Worm (Caenorhabditis elegans): Measurements from ENCODE around the gene cnd-1.

The cnd-1 gene

DNA sequence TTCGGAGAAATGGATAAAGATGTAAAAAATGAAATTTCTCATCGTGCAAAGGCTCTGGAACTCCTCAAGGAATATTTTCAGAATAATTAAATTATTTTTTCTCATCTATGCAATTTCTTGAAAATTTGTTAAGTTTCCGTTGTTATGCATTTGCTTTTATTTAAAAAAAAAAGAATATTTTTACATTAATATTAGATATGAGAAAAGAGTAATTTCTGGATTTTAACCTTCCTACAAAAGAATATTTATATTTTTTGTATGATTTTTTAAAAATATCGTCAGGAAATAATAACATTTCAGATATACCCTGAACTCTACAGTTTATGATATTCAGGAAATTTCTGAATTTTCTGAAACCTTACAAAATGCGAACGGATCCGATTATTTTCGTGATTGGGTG lies 20.4 kb upstream of the cnd-1 start, which contains the start of gene gro-1:
Gene gro-1, plus strand, starts transcription at position 301 of the 400 bp plus-strand sequence.
- no peak for TF ChIP-seq pha-4 (tag; optimal IDR thresholded peaks at IDR 0.05)
- no peak for TF ChIP-seq nfya-1 (tag; optimal IDR thresholded peaks at IDR 0.05)
- no peak for TF ChIP-seq hlh-6 (tag; optimal IDR thresholded peaks at IDR 0.05)
- TF ChIP-seq hlh-8 (tag; optimal IDR thresholded peaks at IDR 0.05), result no peak
- no peak for TF ChIP-seq ceh-45 (GFP tag; IDR thresholded peaks at IDR 0.05)

DNA sequence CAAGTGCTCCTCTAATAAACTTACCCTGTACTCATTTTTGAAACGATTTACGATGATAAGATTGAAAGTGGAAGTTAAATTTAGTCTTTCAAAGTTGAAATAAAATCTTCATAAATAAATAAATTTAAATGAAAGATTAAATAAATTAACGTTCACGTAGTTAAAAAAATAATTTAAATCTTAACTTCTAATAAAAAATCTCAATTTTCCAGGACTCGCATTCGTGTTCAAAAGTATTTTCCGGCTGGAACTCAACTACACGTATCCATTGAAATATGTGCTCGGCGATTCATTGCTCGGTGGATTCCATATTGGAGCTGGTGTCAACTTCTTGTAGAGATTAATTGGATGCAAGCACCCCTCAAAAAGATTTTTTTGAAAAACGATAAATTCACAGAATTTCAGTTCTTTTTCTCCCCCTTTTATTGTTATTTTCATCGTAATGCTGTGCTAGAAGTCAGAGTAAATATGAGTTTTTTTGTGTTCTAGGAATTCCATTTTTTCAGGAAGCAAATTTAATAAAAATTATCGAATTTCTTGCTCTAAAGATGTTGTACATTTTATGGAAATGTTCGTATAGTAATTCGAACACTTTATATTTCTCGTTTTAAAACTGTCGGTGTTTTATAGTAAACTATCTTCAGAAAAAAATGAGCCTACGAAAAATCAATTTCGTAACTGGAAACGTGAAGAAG lies 19.0 kb upstream of the cnd-1 start, which contains the start of the genes C34E10.9 and hap-1:
Gene C34E10.9, minus strand, starts transcription at position 101 of the 695 bp plus-strand sequence.
Gene hap-1, plus strand, starts transcription at position 645 of the 695 bp plus-strand sequence.
- TF ChIP-seq odd-2 (tag; optimal IDR thresholded peaks at IDR 0.05), result no peak
- TF ChIP-seq hlh-8 (tag; optimal IDR thresholded peaks at IDR 0.05), result no peak
- TF ChIP-seq lin-11 (tag; optimal IDR thresholded peaks at IDR 0.05), result no peak
- no peak for TF ChIP-seq F13H6.1 (tag; optimal IDR thresholded peaks at IDR 0.05)

DNA sequence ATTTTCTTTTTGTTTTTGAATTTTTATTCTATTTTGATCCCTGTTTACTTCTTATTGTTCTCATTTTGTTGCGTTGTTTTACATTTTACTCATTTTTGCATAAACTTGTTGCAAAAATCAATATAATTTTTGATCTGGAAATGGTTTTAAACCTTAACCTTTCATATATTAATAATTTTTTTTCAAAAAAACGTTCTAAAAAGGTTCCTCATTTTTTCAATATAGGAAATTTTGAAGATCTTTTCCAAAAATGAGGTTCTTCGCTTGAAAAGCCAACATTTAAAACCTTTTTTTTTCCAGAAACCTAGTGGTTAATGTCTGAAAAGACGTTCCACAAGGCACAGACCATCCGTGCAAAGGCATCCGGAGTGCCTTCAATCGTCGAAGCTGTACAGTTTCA lies 16.0 kb upstream of the cnd-1 start, which contains the start of gene gop-3:
Gene gop-3, plus strand, starts transcription at position 301 of the 400 bp plus-strand sequence.
- TF ChIP-seq C38D4.7 (GFP tag; optimal IDR thresholded peaks at IDR 0.05) (no peak), pqm-1 (tag; optimal IDR thresholded peaks at IDR 0.05) (no peak), unc-42 (tag; optimal IDR thresholded peaks at IDR 0.05) (no peak), lin-11 (tag; optimal IDR thresholded peaks at IDR 0.05) (no peak), ceh-31 (tag; optimal IDR thresholded peaks at IDR 0.05) (no peak), unc-86 (tag; optimal IDR thresholded peaks at IDR 0.05) (no peak)

DNA sequence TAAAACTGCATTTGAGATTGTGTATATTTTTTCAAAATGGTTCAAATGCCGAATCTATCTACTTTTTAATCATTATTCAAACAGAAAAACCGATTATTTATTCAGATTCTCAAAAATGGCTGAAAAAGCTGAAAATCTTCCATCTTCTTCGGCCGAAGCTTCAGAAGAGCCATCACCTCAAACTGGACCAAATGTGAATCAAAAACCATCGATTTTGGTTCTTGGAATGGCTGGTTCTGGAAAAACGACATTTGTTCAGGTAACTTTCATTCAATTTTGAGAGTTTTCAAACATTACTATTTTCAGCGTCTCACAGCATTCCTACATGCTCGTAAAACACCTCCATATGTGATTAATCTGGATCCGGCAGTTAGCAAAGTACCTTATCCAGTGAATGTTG lies 14.5 kb upstream of the cnd-1 start, which contains the start of gene gop-2:
Gene gop-2, plus strand, starts transcription at position 106 of the 400 bp plus-strand sequence.
- no peak for TF ChIP-seq ceh-31 (tag; optimal IDR thresholded peaks at IDR 0.05)
- no peak for TF ChIP-seq ceh-45 (GFP tag; IDR thresholded peaks at IDR 0.05)
- no peak for TF ChIP-seq sox-4 (tag; optimal IDR thresholded peaks at IDR 0.05)
- no peak for TF ChIP-seq T23F11.4 (GFP tag; optimal IDR thresholded peaks at IDR 0.05)
- no peak for TF ChIP-seq ceh-6 (GFP tag; optimal IDR thresholded peaks at IDR 0.05)
- TF ChIP-seq gmeb-2 (tag; optimal IDR thresholded peaks at IDR 0.05), result no peak

DNA sequence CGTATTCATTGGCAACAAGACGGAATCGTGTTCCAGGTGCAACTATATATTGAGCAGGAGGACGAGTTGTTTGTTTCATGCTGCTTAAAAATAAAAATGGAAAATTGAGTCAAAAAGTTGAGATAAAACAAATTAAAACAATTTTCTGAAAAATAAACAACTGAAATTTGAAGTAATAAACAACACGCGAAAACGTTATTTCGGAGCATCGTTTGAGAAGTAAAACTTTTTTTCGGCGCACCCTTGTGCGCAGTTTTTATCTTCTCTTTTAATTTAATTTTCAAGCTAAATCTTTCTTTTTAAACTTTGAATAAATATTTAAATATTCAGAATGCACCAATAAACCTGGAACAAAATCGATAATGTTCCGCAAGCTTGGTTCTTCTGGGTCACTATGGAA lies 9.7 kb upstream of the cnd-1 start, which contains the start of the genes sumv-1 and gop-1:
Gene sumv-1, minus strand, starts transcription at position 80 of the 400 bp plus-strand sequence.
Gene gop-1, plus strand, starts transcription at position 331 of the 400 bp plus-strand sequence.
- peak; percentile 19 for TF ChIP-seq unc-42 (tag; optimal IDR thresholded peaks at IDR 0.05)
- no peak for TF ChIP-seq hlh-6 (tag; optimal IDR thresholded peaks at IDR 0.05)

DNA sequence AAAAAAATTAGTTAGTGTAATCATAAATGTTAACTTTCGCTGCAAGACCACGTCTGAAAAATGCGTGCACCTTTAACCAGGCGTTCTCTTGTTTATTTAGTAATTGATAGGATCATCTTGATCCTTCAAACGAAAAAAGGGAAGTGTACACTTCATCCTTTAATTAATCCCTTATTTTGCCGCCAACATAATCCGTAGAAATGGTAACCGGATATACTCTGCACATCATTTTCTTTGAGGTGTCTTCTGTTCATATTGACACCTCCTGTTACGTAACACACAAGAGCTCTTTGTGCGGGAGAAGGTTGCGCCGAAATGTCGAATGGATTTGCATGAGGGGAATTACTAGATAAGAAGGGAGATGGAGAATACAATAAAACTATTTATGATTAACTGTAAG lies 4.3 kb upstream of the cnd-1 start:
- TF ChIP-seq pax-1 (tag; optimal IDR thresholded peaks at IDR 0.05) (no peak), ceh-6 (GFP tag; optimal IDR thresholded peaks at IDR 0.05) (no peak), ceh-9 (tag; optimal IDR thresholded peaks at IDR 0.05) (no peak), ceh-2 (tag; optimal IDR thresholded peaks at IDR 0.05) (no peak)

DNA sequence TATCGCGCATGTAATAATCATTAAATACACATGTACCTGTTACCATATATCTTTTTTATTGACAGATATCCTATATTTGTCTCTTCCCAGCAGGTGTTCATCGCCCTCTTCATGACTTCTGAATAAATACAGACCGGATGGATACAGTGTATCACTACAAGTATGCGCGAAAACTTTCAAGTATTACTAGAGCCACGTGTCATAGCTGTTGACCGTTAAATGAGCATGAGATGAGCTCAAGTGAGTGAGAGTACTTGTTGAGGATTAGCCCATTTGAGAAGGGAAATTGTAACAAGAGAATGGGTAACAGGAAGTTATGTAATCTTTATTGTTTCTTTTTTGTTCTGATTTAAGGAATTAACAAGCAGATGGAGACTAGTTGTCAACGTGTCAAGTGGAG lies 628 bp upstream of the cnd-1 start:
- TF ChIP-seq ceh-9 (tag; optimal IDR thresholded peaks at IDR 0.05), result no peak

DNA sequence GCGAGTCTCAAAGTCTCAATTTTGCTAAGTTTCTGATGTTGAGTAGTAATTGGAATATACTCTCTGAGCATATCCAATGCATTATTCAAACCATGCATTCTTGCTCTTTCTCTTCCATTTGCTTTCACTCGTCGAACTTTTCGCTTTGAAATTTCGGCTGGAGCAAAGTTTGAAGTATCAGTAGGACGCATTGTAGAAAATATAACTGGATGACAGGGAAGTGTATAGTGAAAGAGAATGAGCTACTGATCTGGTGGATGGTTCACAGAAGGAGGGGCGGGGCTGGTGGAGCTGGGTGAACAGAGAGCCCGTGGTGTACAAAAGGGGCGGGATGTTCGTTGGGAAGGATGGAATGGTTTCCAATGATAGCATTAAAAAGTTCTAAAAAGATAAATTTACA lies 2.6 kb downstream of the cnd-1 start:
- TF ChIP-seq sdc-2 (tag; optimal IDR thresholded peaks at IDR 0.05) (no peak), Y22D7AL.16 (tag; optimal IDR thresholded peaks at IDR 0.05) (no peak), unc-42 (tag; optimal IDR thresholded peaks at IDR 0.05) (no peak), che-1 (tag; optimal IDR thresholded peaks at IDR 0.05) (no peak), eyg-1 (tag; optimal IDR thresholded peaks at IDR 0.05) (no peak), ceh-45 (GFP tag; IDR thresholded peaks at IDR 0.05) (no peak), ttx-3 (tag; optimal IDR thresholded peaks at IDR 0.05) (no peak), nhr-232 (tag; optimal IDR thresholded peaks at IDR 0.05) (no peak), npax-4 (tag; optimal IDR thresholded peaks at IDR 0.05) (no peak), tbx-7 (tag; optimal IDR thresholded peaks at IDR 0.05) (no peak), unc-55 (GFP tag; optimal IDR thresholded peaks at IDR 0.05) (no peak)

Measured in whole organism, late embryonic.